Worm (Caenorhabditis elegans) whole organism, mixed stage, embryonic: ENCODE results near the gene Y11D7A.5.

Source experiments
- cnd-1 ChIP-seq: fragments of 200-800 bp; sonication (Bioruptor generic); optimal IDR thresholded peaks from 2 replicates; lab custom pipeline; 2018; ENCODE audit warnings: mild to moderate bottlenecking, missing genetic modification characterization, missing compliant biosample characterization
- nhr-12 ChIP-seq: fragments of 150-350 bp; optimal IDR thresholded peaks from 2 replicates; lab custom pipeline; 2014; ENCODE audit warnings: missing biosample characterization, missing genetic modification characterization
- nhr-2 ChIP-seq: fragments of 150-350 bp; optimal IDR thresholded peaks from 2 replicates; lab custom pipeline; 2014; ENCODE audit warnings: missing biosample characterization, missing genetic modification characterization
- snpc-4 ChIP-seq: fragments of 150-350 bp; optimal IDR thresholded peaks from 2 replicates; lab custom pipeline; 2014; ENCODE audit warnings: missing biosample characterization, missing genetic modification characterization
- sptf-1 ChIP-seq: sonication (generic microtip); optimal IDR thresholded peaks from 2 replicates; lab custom pipeline; 2017; ENCODE audit warnings: mild to moderate bottlenecking, missing genetic modification characterization, moderate library complexity, missing compliant biosample characterization
- ztf-11 ChIP-seq: fragments of 150-350 bp; optimal IDR thresholded peaks from 2 replicates; lab custom pipeline; 2014; ENCODE audit warnings: missing biosample characterization, missing genetic modification characterization

- no peak for TF ChIP-seq nhr-12 (tag; lab: Kevin White, UChicago)
- TF ChIP-seq cnd-1 (tag; lab: Kevin White, UChicago) = no peak
- TF ChIP-seq sptf-1 (tag; lab: Kevin White, UChicago) = no peak
- no peak for TF ChIP-seq ztf-11 (tag; lab: Kevin White, UChicago)
- TF ChIP-seq nhr-2 = no peak
- no peak for TF ChIP-seq snpc-4 (tag; lab: Kevin White, UChicago)
Observed at ce11 chrIV:9260334-9260733, 15.0 kb upstream of the Y11D7A.5 start.
